Worm (Caenorhabditis elegans) whole organism, late embryonic: ENCODE results near the gene F25B3.2.

ENCODE experiments used
- C38D4.7 ChIP-seq: fragments of 200-800 bp; sonication (Bioruptor generic); optimal IDR thresholded peaks from 2 replicates; lab custom pipeline; 2018; ENCODE audit warnings: mild to moderate bottlenecking, missing genetic modification characterization, moderate library complexity, missing compliant biosample characterization
- F13H6.1 ChIP-seq: sonication (generic microtip); optimal IDR thresholded peaks from 2 replicates; lab custom pipeline; 2016; ENCODE audit warnings: missing genetic modification characterization, missing compliant biosample characterization
- K02D7.2 ChIP-seq: sonication (generic microtip); optimal IDR thresholded peaks from 2 replicates; lab custom pipeline; 2017; ENCODE audit warnings: mild to moderate bottlenecking, missing genetic modification characterization, missing compliant biosample characterization
- ceh-18 ChIP-seq: sonication (generic microtip); optimal IDR thresholded peaks from 2 replicates; lab custom pipeline; 2016; ENCODE audit warnings: missing genetic modification characterization, missing compliant biosample characterization
- ceh-19 ChIP-seq: fragments of 200-800 bp; sonication (Bioruptor generic); optimal IDR thresholded peaks from 2 replicates; lab custom pipeline; 2018; ENCODE audit warnings: mild to moderate bottlenecking, missing genetic modification characterization, missing compliant biosample characterization
- ceh-2 ChIP-seq: sonication (generic microtip); optimal IDR thresholded peaks from 2 replicates; lab custom pipeline; 2016; ENCODE audit warnings: missing genotype, missing genetic modification characterization, missing compliant biosample characterization
- ceh-24 ChIP-seq: sonication (generic microtip); optimal IDR thresholded peaks from 2 replicates; lab custom pipeline; 2016; ENCODE audit warnings: mild to moderate bottlenecking, missing genetic modification characterization, missing compliant biosample characterization
- ceh-30 ChIP-seq: fragments of 150-350 bp; optimal IDR thresholded peaks from 2 replicates; lab custom pipeline; 2014; ENCODE audit warnings: missing biosample characterization, missing genetic modification characterization
- ceh-31 ChIP-seq: sonication (generic microtip); optimal IDR thresholded peaks from 2 replicates; lab custom pipeline; 2016; ENCODE audit warnings: missing genetic modification characterization, missing compliant biosample characterization
- ceh-45 ChIP-seq: fragments of 200-800 bp; sonication (Bioruptor generic); IDR thresholded peaks from 2 replicates; pipeline ENCODE4 v1.3.6; 2022; ENCODE audit warnings: missing genetic modification reagents, missing genetic modification characterization, missing compliant biosample characterization
- ceh-48 ChIP-seq: sonication (generic microtip); optimal IDR thresholded peaks from 2 replicates; lab custom pipeline; 2016; ENCODE audit warnings: missing genetic modification characterization, inconsistent platforms, missing compliant biosample characterization
- ceh-6 ChIP-seq: fragments of 200-800 bp; sonication (Bioruptor generic); optimal IDR thresholded peaks from 2 replicates; lab custom pipeline; 2018; ENCODE audit warnings: mild to moderate bottlenecking, missing genetic modification characterization, missing compliant biosample characterization
- ceh-9 ChIP-seq: sonication (generic microtip); optimal IDR thresholded peaks from 2 replicates; lab custom pipeline; 2016; ENCODE audit warnings: mild to moderate bottlenecking, missing genetic modification characterization, inconsistent platforms, missing compliant biosample characterization
- che-1 ChIP-seq: sonication (generic microtip); optimal IDR thresholded peaks from 2 replicates; lab custom pipeline; 2016; ENCODE audit warnings: mild to moderate bottlenecking, missing genetic modification characterization, missing compliant biosample characterization
- dmd-4 ChIP-seq: sonication (generic microtip); optimal IDR thresholded peaks from 2 replicates; lab custom pipeline; 2016; ENCODE audit warnings: borderline replicate concordance, missing genetic modification characterization, missing compliant biosample characterization
- dve-1 ChIP-seq: sonication (generic microtip); optimal IDR thresholded peaks from 2 replicates; lab custom pipeline; 2017; ENCODE audit warnings: antibody characterized with exemption, mild to moderate bottlenecking, missing genetic modification characterization, missing compliant biosample characterization
- elt-2 ChIP-seq: sonication (generic microtip); optimal IDR thresholded peaks from 2 replicates; lab custom pipeline; 2016; ENCODE audit warnings: missing genetic modification reagents, missing genetic modification characterization, missing compliant biosample characterization
- ets-4 ChIP-seq: sonication (generic microtip); optimal IDR thresholded peaks from 2 replicates; lab custom pipeline; 2016; ENCODE audit warnings: missing genetic modification characterization, missing compliant biosample characterization
- fax-1 ChIP-seq: sonication (generic microtip); optimal IDR thresholded peaks from 2 replicates; lab custom pipeline; 2016; ENCODE audit warnings: missing genotype, missing genetic modification characterization, missing compliant biosample characterization
- fkh-10 ChIP-seq: fragments of 150-350 bp; optimal IDR thresholded peaks from 2 replicates; lab custom pipeline; 2014; ENCODE audit warnings: missing biosample characterization, missing genetic modification reagents, missing genetic modification characterization
- gmeb-2 ChIP-seq: sonication (generic microtip); optimal IDR thresholded peaks from 2 replicates; lab custom pipeline; 2016; ENCODE audit warnings: missing genetic modification characterization, inconsistent platforms, missing compliant biosample characterization
- hlh-30 ChIP-seq: sonication (generic microtip); optimal IDR thresholded peaks from 2 replicates; lab custom pipeline; 2017; ENCODE audit warnings: antibody characterized with exemption, missing genetic modification characterization, missing compliant biosample characterization; ENCODE audit not compliant: insufficient read depth
- hlh-6 ChIP-seq: sonication (generic microtip); optimal IDR thresholded peaks from 2 replicates; lab custom pipeline; 2016; ENCODE audit warnings: missing genotype, missing genetic modification characterization, missing compliant biosample characterization
- hlh-8 ChIP-seq: sonication (generic microtip); optimal IDR thresholded peaks from 2 replicates; lab custom pipeline; 2016; ENCODE audit warnings: missing genotype, missing genetic modification characterization, missing compliant biosample characterization
- madf-2 ChIP-seq: sonication (generic microtip); optimal IDR thresholded peaks from 2 replicates; lab custom pipeline; 2017; ENCODE audit warnings: missing genetic modification characterization, missing compliant biosample characterization
- nfya-1 ChIP-seq: sonication (generic microtip); optimal IDR thresholded peaks from 2 replicates; lab custom pipeline; 2017; ENCODE audit warnings: missing genetic modification characterization, mild to moderate bottlenecking, missing compliant biosample characterization, antibody characterized with exemption, moderate library complexity
- odd-2 ChIP-seq: sonication (generic microtip); optimal IDR thresholded peaks from 2 replicates; lab custom pipeline; 2017; ENCODE audit warnings: antibody characterized with exemption, mild to moderate bottlenecking, missing genetic modification characterization, missing compliant biosample characterization
- pag-3 ChIP-seq: sonication (generic microtip); optimal IDR thresholded peaks from 2 replicates; lab custom pipeline; 2016; ENCODE audit warnings: missing compliant biosample characterization, missing genetic modification characterization, borderline replicate concordance
- pat-9 ChIP-seq: fragments of 200-800 bp; sonication (Bioruptor generic); optimal IDR thresholded peaks from 2 replicates; lab custom pipeline; 2018; ENCODE audit warnings: mild to moderate bottlenecking, missing genetic modification characterization, moderate library complexity, missing compliant biosample characterization
- pax-1 ChIP-seq: fragments of 150-350 bp; optimal IDR thresholded peaks from 2 replicates; lab custom pipeline; 2014; ENCODE audit warnings: missing biosample characterization, missing genetic modification characterization
- pha-2 ChIP-seq: sonication (generic microtip); optimal IDR thresholded peaks from 2 replicates; lab custom pipeline; 2017; ENCODE audit warnings: mild to moderate bottlenecking, missing genetic modification characterization, missing compliant biosample characterization
- pha-4 ChIP-seq: fragments of 150-350 bp; optimal IDR thresholded peaks from 2 replicates; lab custom pipeline; 2018; ENCODE audit warnings: missing biosample characterization, missing genetic modification reagents, missing genetic modification characterization
- pqm-1 ChIP-seq: sonication (generic microtip); optimal IDR thresholded peaks from 2 replicates; lab custom pipeline; 2016; ENCODE audit warnings: missing genetic modification characterization, missing compliant biosample characterization
- ref-2 ChIP-seq: sonication (generic microtip); optimal IDR thresholded peaks from 2 replicates; lab custom pipeline; 2016; ENCODE audit warnings: missing genetic modification characterization, missing compliant biosample characterization
- sox-2 ChIP-seq: fragments of 200-800 bp; sonication (Bioruptor generic); IDR thresholded peaks from 2 replicates; pipeline ENCODE4 v1.3.6; 2022; ENCODE audit warnings: missing genetic modification reagents, missing genetic modification characterization, missing compliant biosample characterization
- sox-4 ChIP-seq: sonication (generic microtip); optimal IDR thresholded peaks from 2 replicates; lab custom pipeline; 2017; ENCODE audit warnings: mild to moderate bottlenecking, missing genetic modification characterization, inconsistent platforms, missing compliant biosample characterization
- syd-9 ChIP-seq: sonication (generic microtip); optimal IDR thresholded peaks from 2 replicates; lab custom pipeline; 2016; ENCODE audit warnings: mild to moderate bottlenecking, missing genetic modification characterization, moderate library complexity, missing compliant biosample characterization
- tbx-7 ChIP-seq: sonication (generic microtip); optimal IDR thresholded peaks from 2 replicates; lab custom pipeline; 2016; ENCODE audit warnings: missing genotype, missing genetic modification characterization, missing compliant biosample characterization
- ttx-3 ChIP-seq: sonication (generic microtip); optimal IDR thresholded peaks from 2 replicates; lab custom pipeline; 2016; ENCODE audit warnings: missing genetic modification reagents, missing genetic modification characterization, missing compliant biosample characterization
- unc-3 ChIP-seq, 2 experiments: fragments of 200-800 bp in 1 of 2; sonication (Bioruptor generic) in 1 of 2; sonication (generic microtip) in 1 of 2; conservative IDR thresholded peaks in 1 of 2; optimal IDR thresholded peaks in 1 of 2; 2 replicates each; pipeline versions ENCODE4 v1.3.6 to Lab custom; 2016 to 2022; ENCODE audit warnings: missing compliant biosample characterization in 2 of 2, missing genetic modification characterization in 2 of 2, missing genetic modification reagents in 1 of 2
- unc-86 ChIP-seq: sonication (generic microtip); optimal IDR thresholded peaks from 2 replicates; lab custom pipeline; 2016; ENCODE audit warnings: missing genetic modification characterization, missing compliant biosample characterization
- zip-5 ChIP-seq: sonication (generic microtip); optimal IDR thresholded peaks from 2 replicates; lab custom pipeline; 2016; ENCODE audit warnings: missing genetic modification characterization, missing compliant biosample characterization
- ztf-16 ChIP-seq: sonication (generic microtip); optimal IDR thresholded peaks from 2 replicates; lab custom pipeline; 2017; ENCODE audit warnings: missing genetic modification characterization, missing compliant biosample characterization

Gene F25B3.2

ce11 chrV:9536505-9536904 is 40.6 kb upstream of the F25B3.2 start, which contains the start of gene C50F4.4 (continued):
- no peak for TF ChIP-seq che-1 (tag; lab: Kevin White, UChicago)
- TF ChIP-seq gmeb-2 = no peak
- no peak for TF ChIP-seq pax-1 (tag; lab: Kevin White, UChicago)
- TF ChIP-seq ceh-24 (tag; lab: Kevin White, UChicago) = no peak
- TF ChIP-seq sox-4 (tag; lab: Kevin White, UChicago) = no peak
- no peak for TF ChIP-seq nfya-1 (tag; lab: Kevin White, UChicago)
- no peak for TF ChIP-seq fkh-10

ce11 chrV:9539638-9540037 is 37.5 kb upstream of the F25B3.2 start, which contains the start of gene C50F4.12:
Gene C50F4.12 (minus strand): TSS chrV:9539738.
- TF ChIP-seq dve-1 (tag; lab: Kevin White, UChicago) (no peak), pha-4 (tag; lab: Kevin White, UChicago) (no peak)

- TF ChIP-seq ceh-6 (GFP tag; lab: Kevin White, UChicago) (no peak), ztf-16 (no peak), ttx-3 (tag; lab: Kevin White, UChicago) (no peak), che-1 (tag; lab: Kevin White, UChicago) (no peak), pha-4 (tag; lab: Kevin White, UChicago) (no peak), dmd-4 (tag; lab: Kevin White, UChicago) (no peak)
These were observed 35.6 kb upstream of the F25B3.2 start, which contains the start of gene C50F4.16 for ce11 chrV:9541506-9541905. Gene C50F4.16 (minus strand): TSS chrV:9541606.

- TF ChIP-seq hlh-30 (no peak), syd-9 (no peak), C38D4.7 (no peak), elt-2 (tag; lab: Kevin White, UChicago) (peak; percentile 50), nfya-1 (tag; lab: Kevin White, UChicago) (peak; percentile 69), gmeb-2 (no peak), ceh-30 (tag; lab: Kevin White, UChicago) (no peak), pag-3 (tag; lab: Kevin White, UChicago) (no peak), ztf-16 (no peak), ceh-48 (tag; lab: Kevin White, UChicago) (no peak), che-1 (tag; lab: Kevin White, UChicago) (peak; percentile 2), ref-2 (tag; lab: Kevin White, UChicago) (peak; percentile 7), madf-2 (tag; lab: Kevin White, UChicago) (no peak), fkh-10 (no peak), pha-4 (tag; lab: Kevin White, UChicago) (no peak), unc-86 (tag; lab: Kevin White, UChicago) (peak; percentile 25), F13H6.1 (tag; lab: Kevin White, UChicago) (no peak), ceh-9 (no peak), dve-1 (tag; lab: Kevin White, UChicago) (no peak), ceh-45 (GFP tag; lab: Robert Waterston, UW) (no peak), pqm-1 (tag; lab: Kevin White, UChicago) (no peak), pat-9 (tag; lab: Kevin White, UChicago) (peak; percentile 31), hlh-6 (no peak), odd-2 (no peak), sox-4 (tag; lab: Kevin White, UChicago) (peak; percentile 22), ceh-31 (peak; percentile 42), unc-3 (GFP tag; conservative IDR thresholded peaks at IDR 0.05; lab: Robert Waterston, UW) (0 out of 2 replicates have a peak, but pooled peaks have one; percentile 6), unc-3 (tag; optimal IDR thresholded peaks at IDR 0.05; lab: Kevin White, UChicago) (no peak), ceh-18 (tag; lab: Kevin White, UChicago) (peak; percentile 31), zip-5 (tag; lab: Kevin White, UChicago) (no peak), ttx-3 (tag; lab: Kevin White, UChicago) (no peak), pha-2 (tag; lab: Kevin White, UChicago) (no peak), ets-4 (no peak), hlh-8 (no peak), fax-1 (no peak), sox-2 (GFP tag; lab: Robert Waterston, UW) (no peak), tbx-7 (no peak), K02D7.2 (tag; lab: Kevin White, UChicago) (peak; percentile 16), ceh-19 (GFP tag; lab: Kevin White, UChicago) (no peak), ceh-2 (peak; percentile 6), ceh-24 (tag; lab: Kevin White, UChicago) (no peak)
These were observed 32.9 kb upstream of the F25B3.2 start, which contains the start of gene mdf-1 for ce11 chrV:9544176-9544632. Gene mdf-1 (minus strand): TSS chrV:9544226.
